ENCODE assay signal across 5 fruit fly cellular contexts in genomic region chr2L:14688922-14689711, dm6.
TF ChIP-seq lines count a peak whose summit lies in the region.

Gene osp, minus strand, starts transcription at chr2L:14689340.

TF ChIP-seq in whole organism, adult, 20 proteins besides CTCF, POLR2A, EP300 and RAD21 (continued from another document):
- peak; percentile 24 for TF ChIP-seq cic (GFP tag; optimal IDR thresholded peaks at IDR 0.05; lab: Kevin White, UChicago)
- peak; percentile 3 for TF ChIP-seq Hr96 (GFP tag; optimal IDR thresholded peaks at IDR 0.05; lab: Kevin White, UChicago)
TF ChIP-seq in whole organism, adult: peak in this region for 18.

TF ChIP-seq in whole organism, embryonic, 481 proteins besides CTCF, POLR2A, EP300 and RAD21 (continued from another document and continues in another):
- peak; percentile 99 for TF ChIP-seq CG13424 (tag; optimal IDR thresholded peaks at IDR 0.05; lab: Kevin White, UChicago)
- TF ChIP-seq CG34376 (GFP tag; optimal IDR thresholded peaks at IDR 0.05; lab: Kevin White, UChicago): peak; percentile 90
- peak; percentile 98 for TF ChIP-seq Meics (GFP tag; optimal IDR thresholded peaks at IDR 0.05; lab: Kevin White, UChicago)
- peak; percentile 100 for TF ChIP-seq D19A (tag; optimal IDR thresholded peaks at IDR 0.05; lab: Kevin White, UChicago)
- TF ChIP-seq CG2875 (GFP tag; optimal IDR thresholded peaks at IDR 0.05; lab: Kevin White, UChicago): peak; percentile 96
- peak; percentile 98 for TF ChIP-seq CG14710 (tag; optimal IDR thresholded peaks at IDR 0.05; lab: Kevin White, UChicago)
- peak; percentile 99 for TF ChIP-seq dysf (GFP tag; IDR thresholded peaks at IDR 0.05; lab: Robert Waterston, UW)
- peak; percentile 98 for TF ChIP-seq Sox100B (GFP tag; optimal IDR thresholded peaks at IDR 0.05; lab: Kevin White, UChicago)
- peak; percentile 46 for TF ChIP-seq emc (GFP tag; optimal IDR thresholded peaks at IDR 0.05; lab: Kevin White, UChicago)
- TF ChIP-seq CG15269 (tag; optimal IDR thresholded peaks at IDR 0.05; lab: Kevin White, UChicago): peak; percentile 99
- TF ChIP-seq CG34224 (GFP tag; IDR thresholded peaks at IDR 0.05; lab: Robert Waterston, UW; ENCODE audit: partially characterized antibody): peak; percentile 42; the same call in 2 of the 3 replicates
- peak in 1 of 2 experiments; percentile 94 for TF ChIP-seq Hr78 (GFP tag; optimal IDR thresholded peaks at IDR 0.05; lab: Kevin White, UChicago)
- peak; percentile 80; the same call in 1 of the 2 replicates for TF ChIP-seq CG42726 (GFP tag; IDR thresholded peaks at IDR 0.05; lab: Robert Waterston, UW; ENCODE audit: partially characterized antibody)
- peak; percentile 22; the same call in 1 of the 3 replicates for TF ChIP-seq vnd (GFP tag; IDR thresholded peaks at IDR 0.05; lab: Robert Waterston, UW; ENCODE audit: partially characterized antibody)
- TF ChIP-seq sens-2 (GFP tag; IDR thresholded peaks at IDR 0.05; lab: Robert Waterston, UW): peak; percentile 93
- TF ChIP-seq CG11695 (GFP tag; IDR thresholded peaks at IDR 0.05; lab: Robert Waterston, UW): peak; percentile 99
- TF ChIP-seq CG7963 (GFP tag; IDR thresholded peaks at IDR 0.05; lab: Robert Waterston, UW; ENCODE audit: partially characterized antibody): no peak
- TF ChIP-seq Poxn (GFP tag; IDR thresholded peaks at IDR 0.05; lab: Robert Waterston, UW): peak; percentile 91
- TF ChIP-seq gro (GFP tag; optimal IDR thresholded peaks at IDR 0.05; lab: Kevin White, UChicago): peak; percentile 77
- TF ChIP-seq Drgx (GFP tag; IDR thresholded peaks at IDR 0.05; lab: Robert Waterston, UW): peak; percentile 99
- TF ChIP-seq CG30403 (GFP tag; optimal IDR thresholded peaks at IDR 0.05; lab: Kevin White, UChicago): peak; percentile 98
- peak; percentile 96 for TF ChIP-seq otp (GFP tag; IDR thresholded peaks at IDR 0.05; lab: Robert Waterston, UW)
- TF ChIP-seq sob (GFP tag; IDR thresholded peaks at IDR 0.05; lab: Robert Waterston, UW): peak; percentile 99
- TF ChIP-seq Vsx1 (GFP tag; optimal IDR thresholded peaks at IDR 0.05; lab: Kevin White, UChicago): peak; percentile 93
- peak; percentile 83 for TF ChIP-seq CG4707 (GFP tag; optimal IDR thresholded peaks at IDR 0.05; lab: Kevin White, UChicago)
- TF ChIP-seq MBD-R2 (GFP tag; IDR thresholded peaks at IDR 0.05; lab: Robert Waterston, UW): peak; percentile 98
- TF ChIP-seq CG1024 (GFP tag; IDR thresholded peaks at IDR 0.05; lab: Robert Waterston, UW): peak; percentile 97
- TF ChIP-seq CG6254 (GFP tag; optimal IDR thresholded peaks at IDR 0.05; lab: Kevin White, UChicago): peak; percentile 93
- TF ChIP-seq sd (tag; optimal IDR thresholded peaks at IDR 0.05; lab: Kevin White, UChicago): peak; percentile 99
- peak; percentile 74 for TF ChIP-seq Antp (GFP tag; optimal IDR thresholded peaks at IDR 0.05; lab: Kevin White, UChicago)

TF ChIP-seq in whole organism, prepupa, 60 proteins besides CTCF, POLR2A, EP300 and RAD21 (continued from another document and continues in another):
- peak; percentile 90 for TF ChIP-seq fd85E (GFP tag; optimal IDR thresholded peaks at IDR 0.05; lab: Kevin White, UChicago)
- peak; percentile 98 for TF ChIP-seq CG6792 (GFP tag; optimal IDR thresholded peaks at IDR 0.05; lab: Kevin White, UChicago)
- TF ChIP-seq CG11294 (GFP tag; IDR thresholded peaks at IDR 0.05; lab: Robert Waterston, UW): peak; percentile 98
- TF ChIP-seq Eip93F (GFP tag; optimal IDR thresholded peaks at IDR 0.05; lab: Kevin White, UChicago): peak; percentile 92
- TF ChIP-seq svp (GFP tag; lab: Kevin White, UChicago): peak; percentile 99
- peak; percentile 98 for TF ChIP-seq acj6 (GFP tag; optimal IDR thresholded peaks at IDR 0.05; lab: Kevin White, UChicago)
- peak; percentile 99 for TF ChIP-seq CG32006 (GFP tag; optimal IDR thresholded peaks at IDR 0.05; lab: Kevin White, UChicago)
- peak; percentile 92 for TF ChIP-seq fkh (GFP tag; optimal IDR thresholded peaks at IDR 0.05; lab: Kevin White, UChicago)
- peak; percentile 98 for TF ChIP-seq CG11762 (GFP tag; optimal IDR thresholded peaks at IDR 0.05; lab: Kevin White, UChicago; ENCODE audit: insufficient read depth)
- TF ChIP-seq Eip78C (GFP tag; lab: Kevin White, UChicago): peak; percentile 100
- TF ChIP-seq Met (GFP tag; optimal IDR thresholded peaks at IDR 0.05; lab: Kevin White, UChicago): peak; percentile 96
- TF ChIP-seq dac (GFP tag; optimal IDR thresholded peaks at IDR 0.05; lab: Kevin White, UChicago): peak; percentile 89
- peak; percentile 100 for TF ChIP-seq CG8119 (GFP tag; IDR thresholded peaks at IDR 0.05; lab: Robert Waterston, UW)
- peak; percentile 89 for TF ChIP-seq CG31627 (GFP tag; optimal IDR thresholded peaks at IDR 0.05; lab: Kevin White, UChicago)
- TF ChIP-seq CG8319 (GFP tag; optimal IDR thresholded peaks at IDR 0.05; lab: Kevin White, UChicago): peak; percentile 96
- peak; percentile 98 for TF ChIP-seq achi (GFP tag; optimal IDR thresholded peaks at IDR 0.05; lab: Kevin White, UChicago)
- TF ChIP-seq CG4318 (GFP tag; optimal IDR thresholded peaks at IDR 0.05; lab: Kevin White, UChicago): peak; percentile 93
- peak; percentile 91 for TF ChIP-seq Sox14 (GFP tag; optimal IDR thresholded peaks at IDR 0.05; lab: Kevin White, UChicago)
- peak; percentile 98 for TF ChIP-seq net (GFP tag; optimal IDR thresholded peaks at IDR 0.05; lab: Kevin White, UChicago)
- TF ChIP-seq CG6854 (GFP tag; optimal IDR thresholded peaks at IDR 0.05; lab: Kevin White, UChicago): peak; percentile 84
- peak; percentile 98 for TF ChIP-seq spab (GFP tag; optimal IDR thresholded peaks at IDR 0.05; lab: Kevin White, UChicago)
- peak; percentile 94 for TF ChIP-seq Eip75B (GFP tag; optimal IDR thresholded peaks at IDR 0.05; lab: Kevin White, UChicago)
- TF ChIP-seq CG6276 (GFP tag; optimal IDR thresholded peaks at IDR 0.05; lab: Kevin White, UChicago): peak; percentile 97
- TF ChIP-seq CG3032 (tag; optimal IDR thresholded peaks at IDR 0.05; lab: Kevin White, UChicago): peak; percentile 100
- peak; percentile 92 for TF ChIP-seq CG16779 (tag; optimal IDR thresholded peaks at IDR 0.05; lab: Kevin White, UChicago)
- TF ChIP-seq salr (GFP tag; optimal IDR thresholded peaks at IDR 0.05; lab: Kevin White, UChicago): peak; percentile 92 to 96
- TF ChIP-seq OdsH (GFP tag; optimal IDR thresholded peaks at IDR 0.05; lab: Kevin White, UChicago): peak; percentile 98
- peak; percentile 96 for TF ChIP-seq pdm3 (GFP tag; optimal IDR thresholded peaks at IDR 0.05; lab: Kevin White, UChicago)
- TF ChIP-seq Hr38 (GFP tag; optimal IDR thresholded peaks at IDR 0.05; lab: Kevin White, UChicago): no peak
- peak; percentile 95 for TF ChIP-seq lz (GFP tag; optimal IDR thresholded peaks at IDR 0.05; lab: Kevin White, UChicago)
- TF ChIP-seq CG3919 (GFP tag; optimal IDR thresholded peaks at IDR 0.05; lab: Kevin White, UChicago): peak; percentile 99
- peak; percentile 99 for TF ChIP-seq Gug (GFP tag; IDR thresholded peaks at IDR 0.05; lab: Robert Waterston, UW)
- TF ChIP-seq Blimp-1 (GFP tag; optimal IDR thresholded peaks at IDR 0.05; lab: Kevin White, UChicago): peak; percentile 92
- TF ChIP-seq Sox102F (GFP tag; optimal IDR thresholded peaks at IDR 0.05; lab: Kevin White, UChicago): peak; percentile 91

TF ChIP-seq in whole organism, pupa, 21 proteins besides CTCF, POLR2A, EP300 and RAD21 (continued from another document):
- peak; percentile 95 for TF ChIP-seq CG10348 (GFP tag; IDR thresholded peaks at IDR 0.05; lab: Robert Waterston, UW)

TF ChIP-seq in whole organism, wandering third instar larva, 38 proteins besides CTCF, POLR2A, EP300 and RAD21 (continued from another document):
- TF ChIP-seq Jra (GFP tag; optimal IDR thresholded peaks at IDR 0.05; lab: Kevin White, UChicago): peak; percentile 72
- peak; percentile 93 for TF ChIP-seq CG9705 (GFP tag; optimal IDR thresholded peaks at IDR 0.05; lab: Kevin White, UChicago)
- TF ChIP-seq lola (GFP tag; optimal IDR thresholded peaks at IDR 0.05; lab: Kevin White, UChicago): no peak
- TF ChIP-seq CG32264 (GFP tag; optimal IDR thresholded peaks at IDR 0.05; lab: Kevin White, UChicago): peak; percentile 69
- TF ChIP-seq dmrt93B (GFP tag; optimal IDR thresholded peaks at IDR 0.05; lab: Kevin White, UChicago): peak; percentile 94
- TF ChIP-seq Vsx2 (GFP tag; optimal IDR thresholded peaks at IDR 0.05; lab: Kevin White, UChicago; ENCODE audit: partially characterized antibody): peak; percentile 57
- TF ChIP-seq Dfd (GFP tag; optimal IDR thresholded peaks at IDR 0.05; lab: Kevin White, UChicago): peak; percentile 81
- TF ChIP-seq sv (GFP tag; optimal IDR thresholded peaks at IDR 0.05; lab: Kevin White, UChicago): peak; percentile 96
- TF ChIP-seq foxo (GFP tag; optimal IDR thresholded peaks at IDR 0.05; lab: Kevin White, UChicago): peak; percentile 32 to 97
- TF ChIP-seq br (GFP tag; optimal IDR thresholded peaks at IDR 0.05; lab: Kevin White, UChicago): peak; percentile 83
- peak; percentile 98 for TF ChIP-seq rgr (GFP tag; optimal IDR thresholded peaks at IDR 0.05; lab: Kevin White, UChicago)
- TF ChIP-seq OdsH (GFP tag; optimal IDR thresholded peaks at IDR 0.05; lab: Kevin White, UChicago): peak; percentile 97
- peak; percentile 45 for TF ChIP-seq tai (GFP tag; optimal IDR thresholded peaks at IDR 0.05; lab: Kevin White, UChicago)
- peak; percentile 58 for TF ChIP-seq Mio (GFP tag; optimal IDR thresholded peaks at IDR 0.05; lab: Kevin White, UChicago)
- TF ChIP-seq fru (GFP tag; optimal IDR thresholded peaks at IDR 0.05; lab: Kevin White, UChicago): peak; percentile 94
- TF ChIP-seq Hnf4 (GFP tag; optimal IDR thresholded peaks at IDR 0.05; lab: Kevin White, UChicago): peak; percentile 88
- no peak for TF ChIP-seq Dif (GFP tag; optimal IDR thresholded peaks at IDR 0.05; lab: Kevin White, UChicago; ENCODE audit: partially characterized antibody)
TF ChIP-seq in whole organism, wandering third instar larva: peak in this region for 28.
